Worm (Caenorhabditis elegans): ENCODE measurements around the gene F35G12.5.

DNA sequence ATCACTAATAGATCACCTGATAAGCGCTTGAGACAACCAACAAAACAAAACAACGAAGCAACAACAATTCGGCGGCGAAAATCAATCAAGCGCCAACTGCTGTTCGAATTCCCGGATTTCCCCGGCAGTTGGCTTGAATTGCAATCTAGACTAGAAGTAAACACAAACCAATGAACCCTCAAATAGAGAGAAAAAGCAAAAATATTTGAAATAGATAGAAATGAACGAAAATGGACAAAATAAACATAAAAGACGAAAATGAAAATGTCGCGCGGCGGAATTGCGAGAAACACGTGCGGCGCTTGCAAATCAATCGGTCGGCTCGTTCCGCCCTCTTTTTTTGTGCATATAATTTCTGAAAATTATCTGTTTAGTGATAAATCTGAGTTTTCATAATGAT is 15.5 kb upstream of the F35G12.5 start, which contains the start of gene idhg-1:
- no peak for TF ChIP-seq ztf-3 (GFP tag; optimal IDR thresholded peaks at IDR 0.05)
- TF ChIP-seq egl-44 (GFP tag; IDR thresholded peaks at IDR 0.05) = 0 out of 2 replicates have a peak, but pooled peaks have one; percentile 55
- peak; percentile 8 for TF ChIP-seq F22D6.2 (tag; optimal IDR thresholded peaks at IDR 0.05)
- TF ChIP-seq dpl-1 (GFP tag; optimal IDR thresholded peaks at IDR 0.05) = no peak
- no peak for TF ChIP-seq hlh-12 (tag; optimal IDR thresholded peaks at IDR 0.05)
- peak; percentile 80 for TF ChIP-seq him-1 (tag; optimal IDR thresholded peaks at IDR 0.05)
- no peak for TF ChIP-seq mes-4 (tag; optimal IDR thresholded peaks at IDR 0.05)
